Fruit fly (Drosophila melanogaster) whole organism, embryonic: ENCODE measurements around the gene Nin.

Experiments used
- Atf6 ChIP-seq: fragments of 200-800 bp; sonication (Bioruptor generic); IDR thresholded peaks from 2 replicates; pipeline ENCODE4 v1.3.6; 2022; ENCODE audit warnings: missing biosample characterization, missing genetic modification characterization
- CG11085 ChIP-seq: fragments of 200-800 bp; sonication (Bioruptor generic); IDR thresholded peaks from 2 replicates; pipeline ENCODE4 v1.3.6; 2022; ENCODE audit warnings: missing biosample characterization, missing genetic modification characterization
- CG12071 ChIP-seq: fragments of 200-800 bp; sonication (Bioruptor generic); optimal IDR thresholded peaks from 3 replicates; lab custom pipeline; 2018; ENCODE audit warnings: missing biosample characterization, mild to moderate bottlenecking, missing genetic modification characterization
- CG12769 ChIP-seq: fragments of 200-800 bp; sonication (Bioruptor generic); optimal IDR thresholded peaks from 2 replicates; lab custom pipeline; 2019; ENCODE audit warnings: missing biosample characterization, mild to moderate bottlenecking, missing genetic modification characterization, moderate library complexity
- CG13624 ChIP-seq: fragments of 200-800 bp; sonication (Bioruptor generic); optimal IDR thresholded peaks from 2 replicates; lab custom pipeline; 2016; ENCODE audit warnings: missing biosample characterization, missing genetic modification characterization
- CG14710 ChIP-seq: fragments of 200-800 bp; sonication (Bioruptor generic); optimal IDR thresholded peaks from 3 replicates; lab custom pipeline; 2019; ENCODE audit warnings: missing biosample characterization, mild to moderate bottlenecking, missing genetic modification characterization, moderate library complexity
- CG1602 ChIP-seq: fragments of 200-800 bp; sonication (Bioruptor generic); optimal IDR thresholded peaks from 3 replicates; lab custom pipeline; 2016; ENCODE audit warnings: missing biosample characterization, missing genetic modification characterization
- CG17802 ChIP-seq: fragments of 200-800 bp; sonication (Bioruptor generic); optimal IDR thresholded peaks from 2 replicates; lab custom pipeline; 2018; ENCODE audit warnings: missing biosample characterization, mild to moderate bottlenecking, missing genetic modification characterization, moderate library complexity
- CG1832 ChIP-seq: fragments of 200-800 bp; sonication (Bioruptor generic); optimal IDR thresholded peaks from 2 replicates; lab custom pipeline; 2017; ENCODE audit warnings: missing biosample characterization, mild to moderate bottlenecking, missing genetic modification characterization, inconsistent platforms
- CG4360 ChIP-seq: fragments of 200-800 bp; sonication (Bioruptor generic); IDR thresholded peaks from 2 replicates; pipeline ENCODE4 v1.3.6; 2022; ENCODE audit warnings: missing biosample characterization, missing genetic modification characterization
- CG4424 ChIP-seq: fragments of 200-800 bp; sonication (Bioruptor generic); optimal IDR thresholded peaks from 3 replicates; lab custom pipeline; 2016; ENCODE audit warnings: missing biosample characterization, missing genetic modification characterization
- CG4617 ChIP-seq: fragments of 200-800 bp; sonication (Bioruptor generic); optimal IDR thresholded peaks from 3 replicates; lab custom pipeline; 2016; ENCODE audit warnings: missing biosample characterization, missing genetic modification characterization, borderline replicate concordance
- CG8924 ChIP-seq: fragments of 200-800 bp; optimal IDR thresholded peaks from 3 replicates; lab custom pipeline; 2019; ENCODE audit warnings: missing biosample characterization, mild to moderate bottlenecking, missing genetic modification characterization, moderate library complexity
- CG9727 ChIP-seq: fragments of 200-800 bp; sonication (Bioruptor generic); optimal IDR thresholded peaks from 3 replicates; lab custom pipeline; 2017; ENCODE audit warnings: missing biosample characterization, mild to moderate bottlenecking, missing genetic modification characterization
- CG9876 ChIP-seq: fragments of 200-800 bp; sonication (Bioruptor generic); optimal IDR thresholded peaks from 2 replicates; lab custom pipeline; 2016; ENCODE audit warnings: missing biosample characterization, missing genetic modification characterization
- CG9932 ChIP-seq: fragments of 200-800 bp; sonication (Bioruptor generic); IDR thresholded peaks from 2 replicates; pipeline ENCODE4 v1.3.6; 2022; ENCODE audit warnings: missing biosample characterization, missing genetic modification characterization
- Dp ChIP-seq: fragments of 200-800 bp; sonication (Bioruptor generic); optimal IDR thresholded peaks from 2 replicates; lab custom pipeline; 2018; ENCODE audit warnings: missing biosample characterization, mild to moderate bottlenecking, missing genetic modification characterization, moderate library complexity
- Hsf ChIP-seq: fragments of 200-800 bp; sonication (Bioruptor generic); optimal IDR thresholded peaks from 3 replicates; lab custom pipeline; 2016; ENCODE audit warnings: missing biosample characterization, missing genetic modification characterization
- Mad ChIP-seq: fragments of 200-800 bp; sonication (Bioruptor generic); optimal IDR thresholded peaks from 2 replicates; lab custom pipeline; 2016; ENCODE audit warnings: missing biosample characterization, missing genetic modification characterization
- NC2β ChIP-seq: fragments of 200-800 bp; sonication (Bioruptor generic); optimal IDR thresholded peaks from 2 replicates; lab custom pipeline; 2016; ENCODE audit warnings: missing biosample characterization, missing genetic modification characterization
- Neu2 ChIP-seq: fragments of 200-800 bp; sonication (Bioruptor generic); optimal IDR thresholded peaks from 3 replicates; lab custom pipeline; 2016; ENCODE audit warnings: missing biosample characterization, missing genetic modification characterization, borderline replicate concordance
- Nf-YC ChIP-seq: fragments of 200-800 bp; optimal IDR thresholded peaks from 3 replicates; lab custom pipeline; 2019; ENCODE audit warnings: missing biosample characterization, mild to moderate bottlenecking, missing genetic modification characterization, moderate library complexity
- Ravus ChIP-seq: fragments of 200-800 bp; sonication (Bioruptor generic); IDR thresholded peaks from 2 replicates; pipeline ENCODE4 v1.3.6; 2022; ENCODE audit warnings: missing biosample characterization, missing genetic modification characterization
- Rfx ChIP-seq: fragments of 200-800 bp; sonication (Bioruptor generic); IDR thresholded peaks from 2 replicates; pipeline ENCODE4 v1.3.6; 2022; ENCODE audit warnings: missing biosample characterization, missing genetic modification characterization
- Sin3A ChIP-seq: fragments of >200 bp; optimal IDR thresholded peaks from 2 replicates; lab custom pipeline; 2018
- Sox100B ChIP-seq: fragments of 200-800 bp; sonication (Bioruptor generic); optimal IDR thresholded peaks from 3 replicates; lab custom pipeline; 2018; ENCODE audit warnings: missing biosample characterization, mild to moderate bottlenecking, missing genetic modification characterization
- Sox102F ChIP-seq: fragments of 200-800 bp; sonication (Bioruptor generic); optimal IDR thresholded peaks from 2 replicates; lab custom pipeline; 2018; ENCODE audit warnings: missing biosample characterization, mild to moderate bottlenecking, missing genetic modification characterization, moderate library complexity
- Tbp ChIP-seq: fragments of >200 bp; optimal IDR thresholded peaks from 2 replicates; lab custom pipeline; 2018; ENCODE audit warnings: missing biosample characterization, missing genetic modification characterization
- ab ChIP-seq: fragments of 200-800 bp; sonication (Bioruptor generic); optimal IDR thresholded peaks from 2 replicates; lab custom pipeline; 2016; ENCODE audit warnings: missing biosample characterization, missing genetic modification characterization
- bcd ChIP-seq: fragments of 200-800 bp; sonication (Bioruptor generic); optimal IDR thresholded peaks from 2 replicates; lab custom pipeline; 2017; ENCODE audit warnings: missing biosample characterization, mild to moderate bottlenecking, missing genetic modification characterization
- btn ChIP-seq: fragments of 200-800 bp; sonication (Bioruptor generic); optimal IDR thresholded peaks from 2 replicates; lab custom pipeline; 2016; ENCODE audit warnings: missing biosample characterization, missing genetic modification characterization
- crol ChIP-seq: fragments of 200-800 bp; sonication (Bioruptor generic); IDR thresholded peaks from 2 replicates; pipeline ENCODE4 v1.3.6; 2022; ENCODE audit warnings: missing biosample characterization, missing genetic modification characterization
- crp ChIP-seq, 2 experiments: fragments of 200-800 bp; sonication (Bioruptor generic); optimal IDR thresholded peaks; 2 replicates in 1 of 2; 3 replicates in 1 of 2; lab custom pipeline; 2017; ENCODE audit warnings: missing biosample characterization in 2 of 2, missing genetic modification characterization in 2 of 2, mild to moderate bottlenecking in 1 of 2, moderate library complexity in 1 of 2
- cwo ChIP-seq: fragments of 200-800 bp; sonication (Bioruptor generic); optimal IDR thresholded peaks from 3 replicates; lab custom pipeline; 2017; ENCODE audit warnings: missing biosample characterization, missing genetic modification characterization, mild to moderate bottlenecking, moderate library complexity, missing genetic modification reagents
- dimm ChIP-seq: fragments of 200-800 bp; sonication (Bioruptor generic); IDR thresholded peaks from 2 replicates; pipeline ENCODE4 v1.3.6; 2022; ENCODE audit warnings: missing biosample characterization, missing genetic modification characterization
- disco-r ChIP-seq: fragments of 200-800 bp; sonication (Bioruptor generic); optimal IDR thresholded peaks from 2 replicates; lab custom pipeline; 2016; ENCODE audit warnings: missing biosample characterization, missing genetic modification characterization
- dmrt11E ChIP-seq: fragments of 200-800 bp; sonication (Bioruptor generic); optimal IDR thresholded peaks from 3 replicates; lab custom pipeline; 2018; ENCODE audit warnings: missing biosample characterization, mild to moderate bottlenecking, missing genetic modification characterization, moderate library complexity
- emc ChIP-seq: fragments of 200-800 bp; sonication (Bioruptor generic); optimal IDR thresholded peaks from 2 replicates; lab custom pipeline; 2016; ENCODE audit warnings: missing biosample characterization, missing genetic modification characterization
- gem ChIP-seq: fragments of 200-800 bp; sonication (Bioruptor generic); optimal IDR thresholded peaks from 2 replicates; lab custom pipeline; 2019; ENCODE audit warnings: missing biosample characterization, mild to moderate bottlenecking, missing genetic modification characterization, moderate library complexity
- ind ChIP-seq: fragments of 200-800 bp; sonication (Bioruptor generic); optimal IDR thresholded peaks from 3 replicates; lab custom pipeline; 2016; ENCODE audit warnings: missing biosample characterization, missing genetic modification characterization
- jumu ChIP-seq: fragments of 200-800 bp; sonication (Bioruptor generic); optimal IDR thresholded peaks from 3 replicates; lab custom pipeline; 2016; ENCODE audit warnings: missing biosample characterization, missing genetic modification characterization
- knrl ChIP-seq: fragments of 200-800 bp; sonication (Bioruptor generic); IDR thresholded peaks from 3 replicates; pipeline ENCODE4 v1.3.6; 2022; ENCODE audit warnings: missing biosample characterization, missing genetic modification characterization; ENCODE audit not compliant: partially characterized antibody
- maf-S ChIP-seq: fragments of 200-800 bp; sonication (Bioruptor generic); optimal IDR thresholded peaks from 2 replicates; lab custom pipeline; 2016; ENCODE audit warnings: missing biosample characterization, missing genetic modification characterization
- mam ChIP-seq: fragments of 200-800 bp; sonication (Bioruptor generic); optimal IDR thresholded peaks from 3 replicates; lab custom pipeline; 2016; ENCODE audit warnings: missing biosample characterization, missing genetic modification characterization
- nerfin-1 ChIP-seq: fragments of 200-800 bp; sonication (Bioruptor generic); optimal IDR thresholded peaks from 3 replicates; lab custom pipeline; 2019; ENCODE audit warnings: missing biosample characterization, mild to moderate bottlenecking, missing genetic modification characterization, moderate library complexity
- oc ChIP-seq: fragments of 200-800 bp; sonication (Bioruptor generic); optimal IDR thresholded peaks from 2 replicates; lab custom pipeline; 2018; ENCODE audit warnings: missing biosample characterization, mild to moderate bottlenecking, missing genetic modification characterization, moderate library complexity
- psq ChIP-seq: fragments of 200-800 bp; sonication (Bioruptor generic); optimal IDR thresholded peaks from 2 replicates; lab custom pipeline; 2017; ENCODE audit warnings: missing biosample characterization, missing genetic modification characterization
- rib ChIP-seq: fragments of 200-800 bp; sonication (Bioruptor generic); IDR thresholded peaks from 2 replicates; pipeline ENCODE4 v1.3.6; 2022; ENCODE audit warnings: missing biosample characterization, missing genetic modification characterization
- sc ChIP-seq, 3 experiments: fragments of >200 bp in 2 of 3; fragments of 200-800 bp in 1 of 3; sonication (Bioruptor generic) in 1 of 3; optimal IDR thresholded peaks; 2 replicates in 2 of 3; 3 replicates in 1 of 3; lab custom pipeline; 2017; ENCODE audit warnings: mild to moderate bottlenecking in 1 of 3, missing biosample characterization in 1 of 3, missing genetic modification characterization in 1 of 3, missing genetic modification reagents in 1 of 3
- stwl ChIP-seq: fragments of 200-800 bp; sonication (Bioruptor generic); optimal IDR thresholded peaks from 3 replicates; lab custom pipeline; 2018; ENCODE audit warnings: missing biosample characterization, mild to moderate bottlenecking, missing genetic modification characterization, moderate library complexity
- tup ChIP-seq: fragments of 200-800 bp; sonication (Bioruptor generic); optimal IDR thresholded peaks from 2 replicates; lab custom pipeline; 2016; ENCODE audit warnings: missing biosample characterization, mild to moderate bottlenecking, missing genetic modification characterization, moderate library complexity

Nin gene

dm6 chr2L:5237175-5237753, 41.1 kb downstream of the Nin start (continued):
- TF ChIP-seq CG17802 (tag; lab: Kevin White, UChicago) (no peak), CG12071 (GFP tag; lab: Kevin White, UChicago) (peak; percentile 11), CG13624 (GFP tag; lab: Kevin White, UChicago) (peak; percentile 20), dimm (GFP tag; lab: Robert Waterston, UW) (no peak), Dp (GFP tag; lab: Kevin White, UChicago) (no peak), CG14710 (tag; lab: Kevin White, UChicago) (no peak), CG4617 (GFP tag; lab: Kevin White, UChicago) (no peak), mam (no peak), Ravus (no peak), emc (GFP tag; lab: Kevin White, UChicago) (no peak), Hsf (GFP tag; lab: Kevin White, UChicago) (no peak), Sox102F (GFP tag; lab: Kevin White, UChicago) (no peak), oc (no peak), CG1602 (no peak), Sin3A (lab: Kevin White, UChicago) (no peak), maf-S (GFP tag; lab: Kevin White, UChicago) (no peak), ab (no peak), Mad (GFP tag; lab: Kevin White, UChicago) (no peak), CG12769 (tag; lab: Kevin White, UChicago) (no peak), disco-r (GFP tag; lab: Kevin White, UChicago) (no peak), dmrt11E (tag; lab: Kevin White, UChicago) (no peak), crp (GFP tag; optimal IDR thresholded peaks at IDR 0.05; lab: Kevin White, UChicago) (no peak), CG9727 (no peak), sc (optimal IDR thresholded peaks at IDR 0.05; lab: Kevin White, UChicago) (no peak), sc (GFP tag; optimal IDR thresholded peaks at IDR 0.05; lab: Kevin White, UChicago) (no peak), Nf-YC (tag; lab: Kevin White, UChicago) (no peak), Rfx (GFP tag; lab: Robert Waterston, UW) (peak; percentile 14; the same call in 1 of the 2 replicates), bcd (GFP tag; lab: Kevin White, UChicago) (no peak), crol (GFP tag; lab: Robert Waterston, UW) (no peak), CG11085 (no peak), CG9932 (GFP tag; lab: Robert Waterston, UW) (no peak), knrl (no peak), stwl (tag; lab: Kevin White, UChicago) (no peak), Sox100B (no peak), Tbp (GFP tag; lab: Kevin White, UChicago) (peak; percentile 100), CG8924 (tag; lab: Kevin White, UChicago) (peak; percentile 17), CG1832 (GFP tag; lab: Kevin White, UChicago) (no peak), cwo (GFP tag; lab: Kevin White, UChicago) (no peak), tup (no peak), jumu (GFP tag; lab: Kevin White, UChicago) (no peak), Atf6 (GFP tag; lab: Robert Waterston, UW) (0 out of 2 replicates have a peak, but pooled peaks have one; percentile 24), btn (GFP tag; lab: Kevin White, UChicago) (no peak), ind (no peak), gem (tag; lab: Kevin White, UChicago) (no peak), psq (GFP tag; lab: Kevin White, UChicago) (no peak), NC2β (GFP tag; lab: Kevin White, UChicago) (peak; percentile 12), Neu2 (GFP tag; lab: Kevin White, UChicago) (no peak), CG4424 (GFP tag; lab: Kevin White, UChicago) (no peak), CG4360 (GFP tag; lab: Robert Waterston, UW) (peak; percentile 96), nerfin-1 (tag; lab: Kevin White, UChicago) (peak; percentile 31), rib (peak; percentile 33; the same call in 1 of the 2 replicates), CG9876 (GFP tag; lab: Kevin White, UChicago) (no peak)
